Fruit fly (Drosophila melanogaster): ENCODE results near the gene CG12093.
A peak's percentile ranks its signal among the peaks of the same experiment; 100 is the strongest.

The CG12093 gene

DNA sequence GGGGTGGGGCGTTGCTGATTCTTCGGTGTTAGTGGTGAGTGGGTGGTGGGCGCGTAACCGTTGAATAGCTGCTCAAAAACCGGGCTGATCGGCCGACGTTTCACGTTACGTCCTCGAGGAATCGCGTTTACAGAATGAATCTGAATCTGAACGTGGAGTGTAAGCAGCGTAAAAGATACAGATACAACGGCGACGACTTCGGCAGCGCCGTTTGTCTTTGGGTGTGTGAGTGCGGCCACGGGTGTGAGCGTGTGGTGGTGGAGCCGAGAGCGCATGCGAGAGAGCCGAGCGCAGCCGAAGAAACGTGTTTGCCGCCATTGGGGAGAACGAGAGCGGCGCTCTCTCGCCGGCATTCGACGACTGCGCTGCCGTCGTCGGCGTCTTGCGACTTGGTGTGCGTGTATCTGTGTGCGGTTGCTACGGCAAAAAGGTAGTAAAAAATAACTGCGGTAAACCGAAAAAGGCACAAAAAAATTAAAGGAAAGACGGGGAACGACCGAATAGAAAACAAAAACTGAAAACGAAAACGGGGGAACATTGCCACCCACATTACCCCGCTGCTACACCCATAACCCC is 47.2 kb upstream of the CG12093 start (continued):
- TF ChIP-seq pita (GFP tag; optimal IDR thresholded peaks at IDR 0.05) (no peak), sc (optimal IDR thresholded peaks at IDR 0.05) (no peak), sc (GFP tag; optimal IDR thresholded peaks at IDR 0.05) (no peak), CG12219 (GFP tag; optimal IDR thresholded peaks at IDR 0.05) (peak; percentile 5), CG14965 (GFP tag; optimal IDR thresholded peaks at IDR 0.05; ENCODE audit: borderline replicate concordance) (no peak), CG3065 (GFP tag; optimal IDR thresholded peaks at IDR 0.05) (no peak), CG17328 (GFP tag; IDR thresholded peaks at IDR 0.05) (0 out of 2 replicates have a peak, but pooled peaks have one; percentile 16), pan (optimal IDR thresholded peaks at IDR 0.05) (no peak), pan (GFP tag; optimal IDR thresholded peaks at IDR 0.05 in 1 of 2, IDR thresholded peaks at IDR 0.05 in 1 of 2) (peak in 1 of 2 experiments; percentile 38), disco-r (GFP tag; optimal IDR thresholded peaks at IDR 0.05) (no peak), TFAM (GFP tag; optimal IDR thresholded peaks at IDR 0.05) (no peak), Ets65A (GFP tag) (no peak), gsb-n (tag; optimal IDR thresholded peaks at IDR 0.05) (peak; percentile 28), Max (GFP tag; optimal IDR thresholded peaks at IDR 0.05) (no peak), shn (GFP tag; optimal IDR thresholded peaks at IDR 0.05) (no peak), CHES-1-like (GFP tag; optimal IDR thresholded peaks at IDR 0.05) (peak; percentile 18), zen2 (GFP tag; IDR thresholded peaks at IDR 0.05; ENCODE audit: partially characterized antibody) (no peak; the same call in 1 of the 3 replicates), tna (GFP tag; IDR thresholded peaks at IDR 0.05; ENCODE audit: partially characterized antibody) (0 out of 2 replicates have a peak, but pooled peaks have one; percentile 15), yki (optimal IDR thresholded peaks at IDR 0.05) (peak; percentile 91), nau (GFP tag; optimal IDR thresholded peaks at IDR 0.05) (peak; percentile 39), Meics (GFP tag; optimal IDR thresholded peaks at IDR 0.05) (no peak), Sry-β (GFP tag; optimal IDR thresholded peaks at IDR 0.05) (no peak), Oli (tag; optimal IDR thresholded peaks at IDR 0.05) (no peak), PHDP (tag; optimal IDR thresholded peaks at IDR 0.05) (peak; percentile 11), Aef1 (GFP tag; IDR thresholded peaks at IDR 0.05) (no peak), CG10321 (GFP tag; IDR thresholded peaks at IDR 0.05) (peak; percentile 31; the same call in 1 of the 2 replicates), fd102C (GFP tag; optimal IDR thresholded peaks at IDR 0.05) (no peak), CG11247 (GFP tag; IDR thresholded peaks at IDR 0.05) (no peak), phol (tag; optimal IDR thresholded peaks at IDR 0.05) (peak; percentile 31), CG8765 (GFP tag; IDR thresholded peaks at IDR 0.05) (0 out of 2 replicates have a peak, but pooled peaks have one; percentile 32), CG4617 (GFP tag; optimal IDR thresholded peaks at IDR 0.05; ENCODE audit: borderline replicate concordance) (no peak), CG10959 (GFP tag; IDR thresholded peaks at IDR 0.05) (no peak), klu (GFP tag; IDR thresholded peaks at IDR 0.05) (no peak), CG2678 (tag; optimal IDR thresholded peaks at IDR 0.05) (peak; percentile 22), btn (GFP tag; optimal IDR thresholded peaks at IDR 0.05) (peak; percentile 11), CG7556 (GFP tag; optimal IDR thresholded peaks at IDR 0.05) (no peak), ara (GFP tag; IDR thresholded peaks at IDR 0.05) (no peak; the same call in 1 of the 2 replicates), dimm (GFP tag; IDR thresholded peaks at IDR 0.05) (no peak), zfh2 (GFP tag; optimal IDR thresholded peaks at IDR 0.05) (no peak), CG18011 (GFP tag; optimal IDR thresholded peaks at IDR 0.05) (peak; percentile 3), CG10366 (GFP tag; IDR thresholded peaks at IDR 0.05) (no peak), CG8924 (tag; optimal IDR thresholded peaks at IDR 0.05) (peak; percentile 53), CG11504 (tag; optimal IDR thresholded peaks at IDR 0.05) (peak; percentile 29), sima (GFP tag; optimal IDR thresholded peaks at IDR 0.05) (no peak), CG13775 (GFP tag; optimal IDR thresholded peaks at IDR 0.05) (no peak), CG30431 (GFP tag; optimal IDR thresholded peaks at IDR 0.05) (no peak), Xbp1 (GFP tag; optimal IDR thresholded peaks at IDR 0.05) (no peak), bbx (GFP tag; IDR thresholded peaks at IDR 0.05; ENCODE audit: partially characterized antibody) (peak; percentile 66), lola (GFP tag; optimal IDR thresholded peaks at IDR 0.05) (no peak), Gug (GFP tag; IDR thresholded peaks at IDR 0.05) (no peak)
